Fruit fly (Drosophila melanogaster) whole organism, embryonic: ENCODE results near the gene CG31191.

Experiments used
- CG14050 ChIP-seq: fragments of 200-800 bp; sonication (Bioruptor generic); IDR thresholded peaks from 3 replicates; pipeline ENCODE4 v1.3.6; 2022; ENCODE audit warnings: missing biosample characterization, missing genetic modification characterization
- CG31388 ChIP-seq: fragments of 200-800 bp; sonication (Bioruptor generic); optimal IDR thresholded peaks from 2 replicates; lab custom pipeline; 2016; ENCODE audit warnings: missing biosample characterization, missing genetic modification characterization
- Trl ChIP-seq, 3 experiments: fragments of >200 bp in 2 of 3; fragments of 200-800 bp in 1 of 3; sonication (Bioruptor generic) in 1 of 3; optimal IDR thresholded peaks; 2 replicates in 1 of 3; 3 replicates in 2 of 3; lab custom pipeline; 2016 to 2017; ENCODE audit warnings: missing biosample characterization in 1 of 3, missing genetic modification characterization in 1 of 3
- YL-1 ChIP-seq: fragments of 200-800 bp; sonication (Bioruptor generic); optimal IDR thresholded peaks from 3 replicates; lab custom pipeline; 2017; ENCODE audit warnings: missing biosample characterization, mild to moderate bottlenecking, missing genetic modification characterization
- bcd ChIP-seq: fragments of 200-800 bp; sonication (Bioruptor generic); optimal IDR thresholded peaks from 2 replicates; lab custom pipeline; 2017; ENCODE audit warnings: missing biosample characterization, mild to moderate bottlenecking, missing genetic modification characterization
- pb ChIP-seq: fragments of 200-800 bp; sonication (Bioruptor generic); optimal IDR thresholded peaks from 3 replicates; lab custom pipeline; 2016; ENCODE audit warnings: missing biosample characterization, missing genetic modification characterization
- psq ChIP-seq: fragments of 200-800 bp; sonication (Bioruptor generic); optimal IDR thresholded peaks from 2 replicates; lab custom pipeline; 2017; ENCODE audit warnings: missing biosample characterization, missing genetic modification characterization
- tap ChIP-seq: fragments of 200-800 bp; optimal IDR thresholded peaks from 3 replicates; lab custom pipeline; 2019; ENCODE audit warnings: missing biosample characterization, mild to moderate bottlenecking, missing genetic modification characterization, moderate library complexity
- tio ChIP-seq: fragments of 200-800 bp; sonication (Bioruptor generic); optimal IDR thresholded peaks from 2 replicates; lab custom pipeline; 2017; ENCODE audit warnings: missing biosample characterization, missing genetic modification characterization, inconsistent platforms

- TF ChIP-seq YL-1 (GFP tag; lab: Kevin White, UChicago) (no peak), tio (GFP tag; lab: Kevin White, UChicago) (no peak), Trl (optimal IDR thresholded peaks at IDR 0.05; lab: Kevin White, UChicago) (no peak), Trl (GFP tag; optimal IDR thresholded peaks at IDR 0.05; lab: Kevin White, UChicago) (no peak), pb (no peak), bcd (GFP tag; lab: Kevin White, UChicago) (no peak), CG14050 (GFP tag; lab: Robert Waterston, UW) (no peak), psq (no peak), tap (no peak), CG31388 (GFP tag; lab: Kevin White, UChicago) (no peak)
These were observed 15.7 kb upstream of the CG31191 start for dm6 chr3R:20960881-20961518.
